Worm (Caenorhabditis elegans) whole organism, young adult: ENCODE data around the gene ketn-1.

Experiments used
- dpl-1 ChIP-seq: fragments of 150-350 bp; optimal IDR thresholded peaks from 2 replicates; lab custom pipeline; 2014; ENCODE audit warnings: missing biosample characterization, missing genetic modification reagents, missing genetic modification characterization
- fkh-3 ChIP-seq: sonication (generic microtip); optimal IDR thresholded peaks from 2 replicates; lab custom pipeline; 2016; ENCODE audit warnings: mild to moderate bottlenecking, missing genetic modification characterization, missing compliant biosample characterization
- nfya-1 ChIP-seq: sonication (generic microtip); optimal IDR thresholded peaks from 2 replicates; lab custom pipeline; 2017; ENCODE audit warnings: antibody characterized with exemption, missing compliant biosample characterization, missing genetic modification characterization, borderline replicate concordance; ENCODE audit not compliant: insufficient read depth
- pha-4 ChIP-seq: fragments of 150-350 bp; sonication (generic microtip); optimal IDR thresholded peaks from 2 replicates; lab custom pipeline; 2014; ENCODE audit warnings: missing biosample characterization, missing genetic modification reagents, missing genetic modification characterization

ce11 chrV:2761470-2761869 lies 46.2 kb downstream of the ketn-1 start:
- TF ChIP-seq pha-4 (tag; lab: Kevin White, UChicago) (no peak), nfya-1 (tag; lab: Kevin White, UChicago) (no peak), fkh-3 (tag; lab: Kevin White, UChicago) (no peak), dpl-1 (GFP tag; lab: Kevin White, UChicago) (no peak)
